Worm (Caenorhabditis elegans) whole organism, L3 larva: ENCODE data around the gene C15C7.6.

ENCODE experiments used
- ama-1 ChIP-seq: fragments of 150-350 bp; optimal IDR thresholded peaks from 2 replicates; lab custom pipeline; 2018
- egl-27 ChIP-seq: sonication (generic microtip); optimal IDR thresholded peaks from 4 replicates; lab custom pipeline; 2017; ENCODE audit warnings: missing biosample characterization, missing genetic modification reagents, missing genetic modification characterization
- mdl-1 ChIP-seq: fragments of 150-350 bp; optimal IDR thresholded peaks from 2 replicates; lab custom pipeline; 2014; ENCODE audit warnings: missing biosample characterization, missing genetic modification characterization
- nhr-12 ChIP-seq: fragments of 150-350 bp; optimal IDR thresholded peaks from 2 replicates; lab custom pipeline; 2014; ENCODE audit warnings: missing biosample characterization, missing genetic modification characterization
- nhr-237 ChIP-seq: fragments of 150-350 bp; optimal IDR thresholded peaks from 2 replicates; lab custom pipeline; 2014; ENCODE audit warnings: missing biosample characterization, missing genetic modification characterization
- nhr-28 ChIP-seq: fragments of 150-350 bp; optimal IDR thresholded peaks from 2 replicates; lab custom pipeline; 2014; ENCODE audit warnings: missing biosample characterization, missing genetic modification characterization
- nhr-43 ChIP-seq: sonication (generic microtip); optimal IDR thresholded peaks from 2 replicates; lab custom pipeline; 2016; ENCODE audit warnings: mild to moderate bottlenecking, missing genetic modification characterization, missing compliant biosample characterization; ENCODE audit not compliant: poor library complexity, severe bottlenecking
- nhr-76 ChIP-seq: fragments of 150-350 bp; sonication (generic microtip); optimal IDR thresholded peaks from 5 replicates; lab custom pipeline; 2014; ENCODE audit warnings: missing biosample characterization, missing genetic modification characterization
- sea-2 ChIP-seq: fragments of 150-350 bp; sonication (generic microtip); optimal IDR thresholded peaks from 4 replicates; lab custom pipeline; 2014; ENCODE audit warnings: missing biosample characterization, missing genetic modification reagents, missing genetic modification characterization
- tbx-2 ChIP-seq: sonication (generic microtip); optimal IDR thresholded peaks from 2 replicates; lab custom pipeline; 2016; ENCODE audit warnings: mild to moderate bottlenecking, missing genetic modification characterization, missing compliant biosample characterization
- unc-39 ChIP-seq: sonication (generic microtip); optimal IDR thresholded peaks from 4 replicates; lab custom pipeline; 2017; ENCODE audit warnings: missing biosample characterization, missing genetic modification characterization
- ztf-11 ChIP-seq: fragments of 150-350 bp; optimal IDR thresholded peaks from 2 replicates; lab custom pipeline; 2014; ENCODE audit warnings: missing biosample characterization, missing genetic modification characterization

- TF ChIP-seq tbx-2 (tag; lab: Kevin White, UChicago) = no peak
- no peak for TF ChIP-seq egl-27 (tag; lab: Kevin White, UChicago)
- no peak for TF ChIP-seq sea-2 (GFP tag; lab: Kevin White, UChicago)
- TF ChIP-seq nhr-28 (tag; lab: Kevin White, UChicago) = no peak
- TF ChIP-seq nhr-237 (tag; lab: Kevin White, UChicago) = no peak
- no peak for TF ChIP-seq nhr-76 (tag; lab: Kevin White, UChicago)
- no peak for TF ChIP-seq unc-39 (tag; lab: Kevin White, UChicago)
- no peak for TF ChIP-seq ama-1 (lab: Kevin White, UChicago)
- no peak for TF ChIP-seq mdl-1 (tag; lab: Kevin White, UChicago)
- TF ChIP-seq ztf-11 (tag; lab: Kevin White, UChicago) = no peak
- TF ChIP-seq nhr-12 (tag; lab: Kevin White, UChicago) = no peak
- no peak for TF ChIP-seq nhr-43
Observed at ce11 chrX:3141704-3142103, 28.7 kb downstream of the C15C7.6 start.
